Fruit fly (Drosophila melanogaster) whole organism, embryonic: ENCODE data around the gene Acp76A.

Experiments
- Atf6 ChIP-seq: fragments of 200-800 bp; sonication (Bioruptor generic); IDR thresholded peaks from 2 replicates; pipeline ENCODE4 v1.3.6; 2022; ENCODE audit warnings: missing biosample characterization, missing genetic modification characterization
- CG12219 ChIP-seq: fragments of 200-800 bp; sonication (Bioruptor generic); optimal IDR thresholded peaks from 3 replicates; lab custom pipeline; 2018; ENCODE audit warnings: missing biosample characterization, mild to moderate bottlenecking, missing genetic modification characterization
- CG12391 ChIP-seq: fragments of 200-800 bp; sonication (Bioruptor generic); optimal IDR thresholded peaks from 3 replicates; lab custom pipeline; 2018; ENCODE audit warnings: missing biosample characterization, mild to moderate bottlenecking, missing genetic modification characterization, moderate library complexity
- CG12659 ChIP-seq: fragments of 200-800 bp; sonication (Bioruptor generic); optimal IDR thresholded peaks from 3 replicates; lab custom pipeline; 2017; ENCODE audit warnings: mild to moderate bottlenecking, missing biosample characterization, missing genetic modification reagents, missing genetic modification characterization
- CG2129 ChIP-seq: fragments of 200-800 bp; sonication (Bioruptor generic); IDR thresholded peaks from 2 replicates; pipeline ENCODE4 v1.3.6; 2022; ENCODE audit warnings: missing biosample characterization, missing genetic modification characterization; ENCODE audit not compliant: partially characterized antibody
- CG2199 ChIP-seq: fragments of 200-800 bp; sonication (Bioruptor generic); IDR thresholded peaks from 3 replicates; pipeline ENCODE4 v1.3.6; 2022; ENCODE audit warnings: missing biosample characterization, missing genetic modification characterization
- CG2712 ChIP-seq: fragments of 200-800 bp; optimal IDR thresholded peaks from 3 replicates; lab custom pipeline; 2019; ENCODE audit warnings: missing biosample characterization, mild to moderate bottlenecking, missing genetic modification characterization, moderate library complexity
- CG31441 ChIP-seq: fragments of 200-800 bp; sonication (Bioruptor generic); IDR thresholded peaks from 2 replicates; pipeline ENCODE4 v1.3.6; 2022; ENCODE audit warnings: missing biosample characterization, missing genetic modification characterization
- CG32767 ChIP-seq: fragments of 200-800 bp; sonication (Bioruptor generic); IDR thresholded peaks from 2 replicates; pipeline ENCODE4 v1.3.6; 2022; ENCODE audit warnings: missing biosample characterization, missing genetic modification characterization
- CG3281 ChIP-seq: fragments of 200-800 bp; sonication (Bioruptor generic); optimal IDR thresholded peaks from 3 replicates; lab custom pipeline; 2017; ENCODE audit warnings: missing biosample characterization, mild to moderate bottlenecking, missing genetic modification characterization
- CG3407 ChIP-seq: fragments of 200-800 bp; sonication (Bioruptor generic); optimal IDR thresholded peaks from 2 replicates; lab custom pipeline; 2018; ENCODE audit warnings: missing biosample characterization, mild to moderate bottlenecking, missing genetic modification characterization
- CG3726 ChIP-seq: fragments of 200-800 bp; sonication (Bioruptor generic); IDR thresholded peaks from 3 replicates; pipeline ENCODE4, ENCODE4 v1.3.6; 2022; ENCODE audit warnings: missing biosample characterization, missing genetic modification characterization
- CG43689 ChIP-seq: fragments of 200-800 bp; sonication (Bioruptor generic); IDR thresholded peaks from 2 replicates; pipeline ENCODE4 v1.3.6; 2022; ENCODE audit warnings: missing biosample characterization, missing genetic modification characterization
- CG4820 ChIP-seq: fragments of 200-800 bp; sonication (Bioruptor generic); optimal IDR thresholded peaks from 3 replicates; lab custom pipeline; 2016; ENCODE audit warnings: missing biosample characterization, missing genetic modification characterization
- CG6683 ChIP-seq: fragments of 200-800 bp; sonication (Bioruptor generic); optimal IDR thresholded peaks from 2 replicates; lab custom pipeline; 2017; ENCODE audit warnings: missing biosample characterization, mild to moderate bottlenecking, missing genetic modification characterization, missing genetic modification reagents
- CG7357 ChIP-seq: fragments of 200-800 bp; sonication (Bioruptor generic); IDR thresholded peaks from 3 replicates; pipeline ENCODE4 v1.3.6; 2022; ENCODE audit warnings: missing biosample characterization, missing genetic modification characterization
- CG7987 ChIP-seq: fragments of 200-800 bp; sonication (Bioruptor generic); optimal IDR thresholded peaks from 2 replicates; lab custom pipeline; 2018; ENCODE audit warnings: missing biosample characterization, mild to moderate bottlenecking, missing genetic modification characterization, moderate library complexity
- CG9437 ChIP-seq: fragments of 200-800 bp; sonication (Bioruptor generic); optimal IDR thresholded peaks from 2 replicates; lab custom pipeline; 2018; ENCODE audit warnings: missing biosample characterization, mild to moderate bottlenecking, missing genetic modification characterization
- CG9727 ChIP-seq: fragments of 200-800 bp; sonication (Bioruptor generic); optimal IDR thresholded peaks from 3 replicates; lab custom pipeline; 2017; ENCODE audit warnings: missing biosample characterization, mild to moderate bottlenecking, missing genetic modification characterization
- Chrac-16 ChIP-seq: fragments of 200-800 bp; sonication (Bioruptor generic); optimal IDR thresholded peaks from 3 replicates; lab custom pipeline; 2016; ENCODE audit warnings: missing biosample characterization, missing genetic modification characterization
- Dek ChIP-seq: fragments of 200-800 bp; sonication (Bioruptor generic); optimal IDR thresholded peaks from 3 replicates; lab custom pipeline; 2019; ENCODE audit warnings: missing biosample characterization, mild to moderate bottlenecking, missing genetic modification characterization, moderate library complexity
- Dfd ChIP-seq, 2 experiments: fragments of >200 bp; optimal IDR thresholded peaks; 2 replicates each; lab custom pipeline; 2017; ENCODE audit warnings: missing biosample characterization in 2 of 2, missing genetic modification characterization in 2 of 2
- Doc2 ChIP-seq: fragments of 200-800 bp; sonication (Bioruptor generic); IDR thresholded peaks from 2 replicates; pipeline ENCODE4 v1.3.6; 2022; ENCODE audit warnings: missing biosample characterization, missing genetic modification characterization
- Fer2 ChIP-seq: fragments of 200-800 bp; sonication (Bioruptor generic); optimal IDR thresholded peaks from 2 replicates; lab custom pipeline; 2018; ENCODE audit warnings: missing biosample characterization, mild to moderate bottlenecking, missing genetic modification characterization, moderate library complexity
- HLH3B ChIP-seq: fragments of 200-800 bp; sonication (Bioruptor generic); IDR thresholded peaks from 2 replicates; pipeline ENCODE4 v1.3.6; 2022; ENCODE audit warnings: missing biosample characterization, missing genetic modification characterization
- HLH4C ChIP-seq: fragments of 200-800 bp; sonication (Bioruptor generic); IDR thresholded peaks from 3 replicates; pipeline ENCODE4 v1.3.6; 2022; ENCODE audit warnings: missing biosample characterization, missing genetic modification characterization; ENCODE audit not compliant: partially characterized antibody
- HmgD ChIP-seq: fragments of 200-800 bp; sonication (Bioruptor generic); optimal IDR thresholded peaks from 3 replicates; lab custom pipeline; 2016; ENCODE audit warnings: missing biosample characterization, missing genetic modification characterization
- Ptx1 ChIP-seq: fragments of 200-800 bp; sonication (Bioruptor generic); IDR thresholded peaks from 2 replicates; pipeline ENCODE4 v1.3.6; 2022; ENCODE audit warnings: missing biosample characterization, missing genetic modification characterization
- Side ChIP-seq: fragments of 200-800 bp; sonication (Bioruptor generic); optimal IDR thresholded peaks from 2 replicates; lab custom pipeline; 2016; ENCODE audit warnings: missing biosample characterization, missing genetic modification characterization
- Sin3A ChIP-seq: fragments of >200 bp; optimal IDR thresholded peaks from 2 replicates; lab custom pipeline; 2018
- Sry-β ChIP-seq: fragments of 200-800 bp; sonication (Bioruptor generic); optimal IDR thresholded peaks from 2 replicates; lab custom pipeline; 2018; ENCODE audit warnings: missing biosample characterization, mild to moderate bottlenecking, missing genetic modification characterization, moderate library complexity
- ab ChIP-seq: fragments of 200-800 bp; sonication (Bioruptor generic); optimal IDR thresholded peaks from 2 replicates; lab custom pipeline; 2016; ENCODE audit warnings: missing biosample characterization, missing genetic modification characterization
- bsh ChIP-seq, 2 experiments: fragments of 200-800 bp; sonication (Bioruptor generic); optimal IDR thresholded peaks; 2 replicates each; lab custom pipeline; 2017 to 2018; ENCODE audit warnings: mild to moderate bottlenecking in 2 of 2, missing biosample characterization in 2 of 2, missing genetic modification characterization in 2 of 2, moderate library complexity in 1 of 2
- cad ChIP-seq: fragments of >200 bp; optimal IDR thresholded peaks from 2 replicates; lab custom pipeline; 2017; ENCODE audit warnings: missing biosample characterization, missing genetic modification characterization
- cas ChIP-seq: fragments of 200-800 bp; sonication (Bioruptor generic); IDR thresholded peaks from 2 replicates; pipeline ENCODE4 v1.3.6; 2022; ENCODE audit warnings: missing biosample characterization, missing genetic modification characterization
- grn ChIP-seq: fragments of 200-800 bp; sonication (Bioruptor generic); optimal IDR thresholded peaks from 3 replicates; lab custom pipeline; 2017; ENCODE audit warnings: missing biosample characterization, missing genetic modification characterization
- insv ChIP-seq, 2 experiments: fragments of 200-800 bp; sonication (Bioruptor generic); optimal IDR thresholded peaks; 3 replicates each; lab custom pipeline; 2016 to 2018; ENCODE audit warnings: missing biosample characterization in 2 of 2, missing genetic modification characterization in 2 of 2
- knrl ChIP-seq: fragments of 200-800 bp; sonication (Bioruptor generic); IDR thresholded peaks from 3 replicates; pipeline ENCODE4 v1.3.6; 2022; ENCODE audit warnings: missing biosample characterization, missing genetic modification characterization; ENCODE audit not compliant: partially characterized antibody
- mam ChIP-seq: fragments of 200-800 bp; sonication (Bioruptor generic); optimal IDR thresholded peaks from 3 replicates; lab custom pipeline; 2016; ENCODE audit warnings: missing biosample characterization, missing genetic modification characterization
- nerfin-1 ChIP-seq: fragments of 200-800 bp; sonication (Bioruptor generic); optimal IDR thresholded peaks from 3 replicates; lab custom pipeline; 2019; ENCODE audit warnings: missing biosample characterization, mild to moderate bottlenecking, missing genetic modification characterization, moderate library complexity
- nmo ChIP-seq: fragments of 200-800 bp; sonication (Bioruptor generic); optimal IDR thresholded peaks from 2 replicates; lab custom pipeline; 2018; ENCODE audit warnings: missing biosample characterization, mild to moderate bottlenecking, missing genetic modification characterization, moderate library complexity
- otp ChIP-seq: fragments of 200-800 bp; sonication (Bioruptor generic); IDR thresholded peaks from 3 replicates; pipeline ENCODE4, ENCODE4 v1.3.6; 2022; ENCODE audit warnings: missing biosample characterization, missing genetic modification characterization
- pnt ChIP-seq: fragments of 200-800 bp; sonication (Bioruptor generic); optimal IDR thresholded peaks from 3 replicates; lab custom pipeline; 2016; ENCODE audit warnings: missing biosample characterization, missing genetic modification characterization
- row ChIP-seq: fragments of 200-800 bp; sonication (Bioruptor generic); IDR thresholded peaks from 3 replicates; pipeline ENCODE4 v1.3.6; 2022; ENCODE audit warnings: missing biosample characterization, missing genetic modification characterization
- tgo ChIP-seq: fragments of 200-800 bp; sonication (Bioruptor generic); IDR thresholded peaks from 3 replicates; pipeline ENCODE4 v1.3.6; 2022; ENCODE audit warnings: missing biosample characterization, missing genetic modification characterization
- twi ChIP-seq: fragments of 200-800 bp; optimal IDR thresholded peaks from 2 replicates; lab custom pipeline; 2019; ENCODE audit warnings: missing biosample characterization, mild to moderate bottlenecking, missing genetic modification characterization, moderate library complexity
- wek ChIP-seq: fragments of 200-800 bp; sonication (Bioruptor generic); optimal IDR thresholded peaks from 3 replicates; lab custom pipeline; 2018; ENCODE audit warnings: missing biosample characterization, mild to moderate bottlenecking, missing genetic modification characterization, moderate library complexity
- z ChIP-seq: fragments of 200-800 bp; sonication (Bioruptor generic); IDR thresholded peaks from 3 replicates; pipeline ENCODE4 v1.3.6; 2022; ENCODE audit warnings: missing biosample characterization, missing genetic modification characterization
- zfh2 ChIP-seq: fragments of 200-800 bp; sonication (Bioruptor generic); optimal IDR thresholded peaks from 2 replicates; lab custom pipeline; 2016; ENCODE audit warnings: missing biosample characterization, missing genetic modification characterization

Acp76A gene

DNA sequence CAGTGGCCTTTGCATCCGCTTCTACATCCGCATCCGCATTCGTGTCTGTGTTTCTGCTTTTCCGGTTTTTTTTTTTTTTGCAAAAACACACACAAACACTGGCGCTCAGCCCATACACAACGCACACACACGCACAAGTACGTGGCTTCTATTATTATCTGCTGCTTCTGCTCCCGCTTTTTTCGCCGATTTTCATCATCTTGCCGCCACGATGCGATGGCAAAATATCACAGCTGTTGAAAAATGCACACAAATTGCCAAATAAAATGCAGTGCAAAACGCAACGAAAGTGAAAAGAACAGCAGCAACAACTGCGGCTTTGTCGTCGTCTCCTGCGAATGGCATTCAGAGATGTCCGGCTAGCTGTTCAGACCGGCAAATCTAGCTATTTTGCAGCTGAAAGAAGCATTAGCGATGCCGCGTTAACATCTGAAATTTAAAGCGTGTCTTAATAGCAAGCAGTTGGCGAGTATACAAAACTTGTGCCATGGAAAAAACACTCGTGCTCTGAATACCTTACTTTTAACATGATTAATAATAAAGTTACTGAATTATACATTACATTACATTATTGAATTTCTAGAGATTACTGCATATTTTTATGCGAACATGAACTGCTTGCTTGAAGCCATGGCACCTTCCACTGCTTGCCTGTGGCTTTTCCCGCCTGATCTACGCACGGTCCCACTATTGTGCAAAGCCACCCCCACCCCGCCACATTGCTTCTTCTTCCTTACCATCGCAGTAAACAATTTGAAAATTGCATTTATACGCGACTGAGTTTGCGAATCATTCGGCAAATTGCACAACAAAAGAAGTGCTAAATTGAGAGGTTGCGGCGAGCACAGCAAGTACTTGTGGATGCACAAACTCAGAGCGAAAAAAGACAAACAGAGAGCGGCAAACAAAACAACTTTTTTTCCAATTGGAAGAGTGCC, 10.9 kb upstream of the Acp76A start, which contains the start of the genes Ugt316A1 and Sfxn2 (continued):
- TF ChIP-seq Side (GFP tag; lab: Kevin White, UChicago): no peak
- TF ChIP-seq CG3407 (GFP tag; lab: Kevin White, UChicago): peak; percentile 4
- TF ChIP-seq cad: no peak
- TF ChIP-seq cas: no peak
- TF ChIP-seq otp (GFP tag; lab: Robert Waterston, UW): 0 out of 3 replicates have a peak, but pooled peaks have one; percentile 19
- TF ChIP-seq tgo: peak; percentile 14; the same call in 1 of the 3 replicates
- no peak for TF ChIP-seq CG2199 (GFP tag; lab: Robert Waterston, UW)
- TF ChIP-seq twi (tag; lab: Kevin White, UChicago): peak; percentile 12
- TF ChIP-seq Dfd (GFP tag; optimal IDR thresholded peaks at IDR 0.05; lab: Kevin White, UChicago): peak in 1 of 2 experiments; percentile 92
- TF ChIP-seq z: 0 out of 3 replicates have a peak, but pooled peaks have one; percentile 21
- peak; percentile 42; the same call in 1 of the 2 replicates for TF ChIP-seq CG31441 (GFP tag; lab: Robert Waterston, UW)
- TF ChIP-seq CG12659 (GFP tag; lab: Kevin White, UChicago): peak; percentile 66
- peak; percentile 48 for TF ChIP-seq Dek (tag; lab: Kevin White, UChicago)
- peak; percentile 26 to 45 for TF ChIP-seq bsh (GFP tag; optimal IDR thresholded peaks at IDR 0.05; lab: Kevin White, UChicago)
- no peak for TF ChIP-seq CG7987 (GFP tag; lab: Kevin White, UChicago)
- TF ChIP-seq grn (GFP tag; lab: Kevin White, UChicago): no peak
- peak; percentile 29 for TF ChIP-seq CG9727
- TF ChIP-seq CG2712 (tag; lab: Kevin White, UChicago): peak; percentile 61
- peak; percentile 70; the same call in 1 of the 3 replicates for TF ChIP-seq knrl (GFP tag; lab: Robert Waterston, UW)
- no peak for TF ChIP-seq HLH3B (GFP tag; lab: Robert Waterston, UW)
- no peak for TF ChIP-seq Doc2 (GFP tag; lab: Robert Waterston, UW)
- peak; percentile 30 for TF ChIP-seq zfh2 (GFP tag; lab: Kevin White, UChicago)
- TF ChIP-seq HLH4C (GFP tag; lab: Robert Waterston, UW): 0 out of 3 replicates have a peak, but pooled peaks have one; percentile 51
- TF ChIP-seq mam (GFP tag; lab: Kevin White, UChicago): peak; percentile 49
- TF ChIP-seq row (GFP tag; lab: Robert Waterston, UW): peak; percentile 87
- TF ChIP-seq CG6683 (GFP tag; lab: Kevin White, UChicago): no peak
- TF ChIP-seq Chrac-16: peak; percentile 47
- peak; percentile 81 for TF ChIP-seq nmo (GFP tag; lab: Kevin White, UChicago)
- TF ChIP-seq Ptx1 (GFP tag; lab: Robert Waterston, UW): peak; percentile 55
- TF ChIP-seq Fer2: no peak
- TF ChIP-seq CG12391 (tag; lab: Kevin White, UChicago): peak; percentile 69
- TF ChIP-seq HmgD (GFP tag; lab: Kevin White, UChicago): peak; percentile 33
- TF ChIP-seq CG2129: no peak
- peak; percentile 44 for TF ChIP-seq CG4820 (GFP tag; lab: Kevin White, UChicago)
- no peak for TF ChIP-seq CG9437 (GFP tag; lab: Kevin White, UChicago)
- peak; percentile 43 to 88 for TF ChIP-seq insv (GFP tag; optimal IDR thresholded peaks at IDR 0.05; lab: Kevin White, UChicago)
- TF ChIP-seq CG43689: no peak
- TF ChIP-seq CG7357 (GFP tag; lab: Robert Waterston, UW): peak; percentile 33; the same call in 1 of the 3 replicates
- no peak for TF ChIP-seq nerfin-1
- no peak for TF ChIP-seq ab
- TF ChIP-seq Sry-β: peak; percentile 100
- no peak for TF ChIP-seq Atf6 (GFP tag; lab: Robert Waterston, UW)
- TF ChIP-seq CG12219 (GFP tag; lab: Kevin White, UChicago): no peak
- peak; percentile 97 for TF ChIP-seq Sin3A (lab: Kevin White, UChicago)
- TF ChIP-seq CG32767 (GFP tag; lab: Robert Waterston, UW): peak; percentile 23; the same call in 1 of the 2 replicates
- TF ChIP-seq wek: no peak
- no peak for TF ChIP-seq CG3726 (GFP tag; lab: Robert Waterston, UW)
- TF ChIP-seq pnt (GFP tag; lab: Kevin White, UChicago): peak; percentile 47
- no peak for TF ChIP-seq CG3281 (GFP tag; lab: Kevin White, UChicago)
